Fruit fly (Drosophila melanogaster) S2 (cell line): ENCODE results near the gene CG11885.

Source experiments
- CG8478 ChIP-seq: fragments of >200 bp; optimal IDR thresholded peaks from 2 replicates; lab custom pipeline; 2018
- CTCF ChIP-seq, 2 experiments: fragments of >200 bp; optimal IDR thresholded peaks; 2 replicates each; lab custom pipeline; 2018

DNA sequence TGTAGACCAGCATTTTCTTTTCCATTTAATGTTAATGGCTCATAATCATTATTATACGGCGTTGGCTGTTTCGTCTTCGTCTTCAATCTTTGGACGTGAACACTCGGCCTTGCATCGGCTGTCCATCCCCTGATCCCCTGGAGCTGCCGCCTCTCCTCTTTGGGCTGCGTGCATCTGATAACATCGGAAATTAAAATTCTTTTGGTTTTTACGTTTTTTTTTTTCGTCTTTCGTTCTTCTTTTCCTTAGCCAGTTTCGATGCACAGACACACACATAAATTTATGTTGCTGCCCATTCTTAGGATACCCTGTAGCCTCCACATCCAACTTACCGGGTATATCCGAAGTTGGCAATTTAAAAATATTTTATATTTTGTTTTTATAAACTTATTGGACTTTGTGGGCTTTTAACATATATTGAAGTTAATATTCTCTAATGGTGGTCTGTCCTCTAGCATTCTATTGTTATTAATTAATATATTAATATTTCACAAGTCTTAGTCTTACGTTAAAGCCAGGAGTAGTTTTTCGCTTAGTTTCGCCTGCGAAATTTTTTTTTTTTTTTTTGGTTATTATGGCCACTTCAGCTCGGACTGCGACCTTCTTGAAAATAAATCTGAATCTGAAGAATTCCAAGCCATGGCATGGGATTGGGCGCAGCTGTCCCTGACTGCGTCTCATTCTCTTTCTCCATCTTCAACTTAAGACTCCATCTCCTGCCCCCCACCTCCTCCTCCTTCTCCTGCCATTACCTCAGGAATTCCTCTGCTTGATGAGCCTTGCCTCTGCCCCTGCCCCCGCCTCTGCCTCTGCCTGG lies 19.6 kb upstream of the CG11885 start:
- no peak for TF ChIP-seq CG8478
- no peak for TF ChIP-seq CTCF (optimal IDR thresholded peaks at IDR 0.05; lab: Kevin White, UChicago)
